Fruit fly (Drosophila melanogaster): ENCODE measurements around the gene CG31937.

DNA sequence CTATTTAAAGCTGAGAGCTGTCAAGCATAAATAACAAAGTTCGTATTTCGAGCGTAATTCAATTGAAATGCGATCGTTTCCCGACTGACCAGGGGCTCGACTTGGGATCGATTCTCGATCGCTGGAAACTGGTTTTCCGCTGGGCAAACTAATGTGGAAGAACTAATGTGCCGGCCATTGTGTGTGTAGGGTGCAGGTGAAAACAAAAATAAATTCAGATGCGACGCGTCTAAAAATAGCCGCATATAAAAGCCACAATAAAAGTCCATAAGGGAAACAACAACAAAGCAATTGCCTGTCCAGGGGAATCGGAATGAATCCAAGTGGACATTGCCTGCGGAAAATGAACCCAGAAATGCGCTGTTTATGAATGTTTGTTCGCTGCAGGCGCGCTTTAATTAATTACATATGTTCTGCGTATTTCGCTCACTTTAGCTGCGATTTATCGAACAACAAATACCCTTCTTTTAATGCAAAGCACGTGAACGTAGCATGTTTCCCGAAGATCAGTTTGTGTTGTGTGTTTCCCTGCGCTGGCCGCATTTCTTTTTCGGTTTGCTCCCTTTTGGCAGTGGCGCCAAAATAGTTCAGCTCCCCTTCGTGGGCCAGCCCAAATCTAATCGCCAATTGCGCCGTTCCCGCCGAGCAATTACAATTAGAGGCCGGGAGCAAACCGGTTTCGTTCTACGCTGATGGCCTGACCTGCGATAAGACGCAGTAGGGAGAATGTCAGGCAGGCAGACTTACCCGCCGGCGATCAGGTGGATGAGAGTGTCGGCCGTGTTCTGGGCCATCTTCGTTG, 6.4 kb upstream of the CG31937 start:
- TF ChIP-seq NK7.1 (GFP tag; optimal IDR thresholded peaks at IDR 0.05) (no peak), CrebB (tag; optimal IDR thresholded peaks at IDR 0.05) (no peak), CG4707 (GFP tag; optimal IDR thresholded peaks at IDR 0.05) (no peak), toy (GFP tag; IDR thresholded peaks at IDR 0.05) (no peak), CG13287 (GFP tag; IDR thresholded peaks at IDR 0.05; ENCODE audit: partially characterized antibody) (no peak)

All from whole organism, embryonic.